Fruit fly (Drosophila melanogaster) whole organism, adult: ENCODE results near the gene Fign.

ENCODE experiments used
- CG11617 ChIP-seq: fragments of 200-800 bp; sonication (Bioruptor generic); optimal IDR thresholded peaks from 2 replicates; lab custom pipeline; 2017; ENCODE audit warnings: mild to moderate bottlenecking, missing biosample characterization, missing genetic modification reagents, missing genetic modification characterization
- CG12768 ChIP-seq: fragments of 200-800 bp; sonication (Bioruptor generic); optimal IDR thresholded peaks from 2 replicates; lab custom pipeline; 2017; ENCODE audit warnings: missing biosample characterization, missing genetic modification characterization, mild to moderate bottlenecking, moderate library complexity, missing genetic modification reagents
- CG14711 ChIP-seq: fragments of 200-800 bp; sonication (Bioruptor generic); optimal IDR thresholded peaks from 2 replicates; lab custom pipeline; 2018; ENCODE audit warnings: missing biosample characterization, mild to moderate bottlenecking, missing genetic modification characterization, moderate library complexity
- CG1620 ChIP-seq: fragments of 200-800 bp; sonication (Bioruptor generic); optimal IDR thresholded peaks from 2 replicates; lab custom pipeline; 2016; ENCODE audit warnings: missing biosample characterization, missing genetic modification characterization
- CG33017 ChIP-seq: fragments of 200-800 bp; sonication (Bioruptor generic); optimal IDR thresholded peaks from 2 replicates; lab custom pipeline; 2018; ENCODE audit warnings: missing biosample characterization, mild to moderate bottlenecking, missing genetic modification characterization, moderate library complexity
- CG5204 ChIP-seq: fragments of 200-800 bp; sonication (Bioruptor generic); optimal IDR thresholded peaks from 2 replicates; lab custom pipeline; 2016; ENCODE audit warnings: missing biosample characterization, missing genetic modification characterization
- CG7045 ChIP-seq: fragments of 200-800 bp; sonication (Bioruptor generic); optimal IDR thresholded peaks from 2 replicates; lab custom pipeline; 2017; ENCODE audit warnings: missing biosample characterization, mild to moderate bottlenecking, missing genetic modification characterization
- CG7101 ChIP-seq: fragments of 200-800 bp; sonication (Bioruptor generic); optimal IDR thresholded peaks from 2 replicates; lab custom pipeline; 2018; ENCODE audit warnings: missing biosample characterization, mild to moderate bottlenecking, missing genetic modification characterization, moderate library complexity
- Clk ChIP-seq: fragments of 200-800 bp; sonication (Bioruptor generic); optimal IDR thresholded peaks from 2 replicates; lab custom pipeline; 2017; ENCODE audit warnings: missing biosample characterization, missing genetic modification characterization
- Crg-1 ChIP-seq: fragments of 200-800 bp; sonication (Bioruptor generic); optimal IDR thresholded peaks from 2 replicates; lab custom pipeline; 2016; ENCODE audit warnings: missing biosample characterization, missing genetic modification characterization
- Hr96 ChIP-seq: fragments of 200-800 bp; sonication (Bioruptor generic); optimal IDR thresholded peaks from 2 replicates; lab custom pipeline; 2016; ENCODE audit warnings: missing biosample characterization, missing genetic modification characterization
- Mnt ChIP-seq: fragments of 200-800 bp; sonication (Bioruptor generic); optimal IDR thresholded peaks from 2 replicates; lab custom pipeline; 2016; ENCODE audit warnings: missing biosample characterization, mild to moderate bottlenecking, missing genetic modification characterization
- cic ChIP-seq: fragments of 200-800 bp; sonication (Bioruptor generic); optimal IDR thresholded peaks from 2 replicates; lab custom pipeline; 2017; ENCODE audit warnings: missing biosample characterization, mild to moderate bottlenecking, missing genetic modification characterization, moderate library complexity
- cnc ChIP-seq, 2 experiments: fragments of >200 bp; optimal IDR thresholded peaks; 2 replicates each; lab custom pipeline; 2017
- kay ChIP-seq: fragments of 200-800 bp; sonication (Bioruptor generic); peaks from one replicate; lab custom pipeline; 2016; ENCODE audit warnings: missing biosample characterization, missing genetic modification characterization, borderline replicate concordance
- ovo ChIP-seq: fragments of 200-800 bp; sonication (Bioruptor generic); optimal IDR thresholded peaks from 2 replicates; lab custom pipeline; 2016; ENCODE audit warnings: missing biosample characterization, missing genetic modification characterization
- pad ChIP-seq: fragments of 200-800 bp; sonication (Bioruptor generic); optimal IDR thresholded peaks from 3 replicates; lab custom pipeline; 2017; ENCODE audit warnings: missing biosample characterization, missing genetic modification characterization, mild to moderate bottlenecking, moderate library complexity, missing genetic modification reagents
- tj ChIP-seq: fragments of 200-800 bp; sonication (Bioruptor generic); optimal IDR thresholded peaks from 3 replicates; lab custom pipeline; 2017; ENCODE audit warnings: missing biosample characterization, mild to moderate bottlenecking, missing genetic modification characterization, moderate library complexity
- toe ChIP-seq: fragments of 200-800 bp; sonication (Bioruptor generic); optimal IDR thresholded peaks from 2 replicates; lab custom pipeline; 2016; ENCODE audit warnings: missing biosample characterization, missing genetic modification characterization

Gene Fign

dm6 chr2L:3278786-3279185 lies 40.9 kb downstream of the Fign start:
- TF ChIP-seq ovo (GFP tag; lab: Kevin White, UChicago) (no peak), kay (GFP tag; lab: Kevin White, UChicago) (peak; percentile 27), CG14711 (tag; lab: Kevin White, UChicago) (no peak)

- TF ChIP-seq CG5204: no peak
- TF ChIP-seq tj (GFP tag; lab: Kevin White, UChicago): no peak
- TF ChIP-seq CG7101 (tag; lab: Kevin White, UChicago): no peak
- no peak for TF ChIP-seq CG1620 (GFP tag; lab: Kevin White, UChicago)
- TF ChIP-seq CG14711 (tag; lab: Kevin White, UChicago): no peak
- TF ChIP-seq cnc (optimal IDR thresholded peaks at IDR 0.05; lab: Kevin White, UChicago): no peak
- TF ChIP-seq cic: no peak
- TF ChIP-seq CG33017 (tag; lab: Kevin White, UChicago): no peak
- TF ChIP-seq ovo (GFP tag; lab: Kevin White, UChicago): no peak
- TF ChIP-seq CG12768 (GFP tag; lab: Kevin White, UChicago): no peak
- no peak for TF ChIP-seq Clk (GFP tag; lab: Kevin White, UChicago)
- no peak for TF ChIP-seq pad (GFP tag; lab: Kevin White, UChicago)
- no peak for TF ChIP-seq CG11617 (GFP tag; lab: Kevin White, UChicago)
- no peak for TF ChIP-seq Hr96 (GFP tag; lab: Kevin White, UChicago)
- no peak for TF ChIP-seq Mnt (GFP tag; lab: Kevin White, UChicago)
- TF ChIP-seq toe (GFP tag; lab: Kevin White, UChicago): no peak
- TF ChIP-seq Crg-1 (GFP tag; lab: Kevin White, UChicago): no peak
- no peak for TF ChIP-seq CG7045
These were observed 50.5 kb downstream of the Fign start, which contains the start of gene CG3347 for dm6 chr2L:3269137-3269536. Gene CG3347, plus strand, starts transcription at chr2L:3269437.
